Worm (Caenorhabditis elegans) whole organism, young adult: ENCODE data around the gene gst-34.

Experiments used
- F22D6.2 ChIP-seq: sonication (generic microtip); optimal IDR thresholded peaks from 2 replicates; lab custom pipeline; 2016; ENCODE audit warnings: mild to moderate bottlenecking, missing genetic modification characterization, missing compliant biosample characterization
- Y53F4B.3 ChIP-seq: fragments of 200-800 bp; sonication (Bioruptor generic); IDR thresholded peaks from 2 replicates; pipeline ENCODE4 v1.3.6; 2022; ENCODE audit warnings: missing genetic modification reagents, missing genetic modification characterization, missing compliant biosample characterization
- ama-1 ChIP-seq, 3 experiments: fragments of 150-350 bp in 1 of 3; sonication (generic microtip) in 2 of 3; optimal IDR thresholded peaks; 2 replicates each; lab custom pipeline; 2014 to 2018; ENCODE audit warnings: missing biosample characterization in 2 of 3, missing genetic modification characterization in 2 of 3, missing genetic modification reagents in 2 of 3
- bed-1 ChIP-seq: fragments of 200-800 bp; sonication (Bioruptor generic); IDR thresholded peaks from 2 replicates; pipeline ENCODE4 v1.3.6; 2022; ENCODE audit warnings: missing genetic modification reagents, missing genetic modification characterization, missing compliant biosample characterization
- ccch-3 ChIP-seq: fragments of 200-800 bp; sonication (Bioruptor generic); optimal IDR thresholded peaks from 2 replicates; lab custom pipeline; 2018; ENCODE audit warnings: mild to moderate bottlenecking, missing genetic modification characterization, missing compliant biosample characterization
- hlh-12 ChIP-seq: sonication (generic microtip); optimal IDR thresholded peaks from 2 replicates; lab custom pipeline; 2016; ENCODE audit warnings: missing genetic modification characterization, missing compliant biosample characterization
- lin-40 ChIP-seq: sonication (generic microtip); optimal IDR thresholded peaks from 2 replicates; lab custom pipeline; 2016; ENCODE audit warnings: missing genetic modification characterization, mild to moderate bottlenecking, missing compliant biosample characterization, missing genotype, missing genetic modification reagents
- nfya-2 ChIP-seq: fragments of 200-800 bp; sonication (Bioruptor generic); IDR thresholded peaks from 2 replicates; pipeline ENCODE4 v1.3.6; 2022; ENCODE audit warnings: missing genetic modification reagents, missing genetic modification characterization, missing compliant biosample characterization
- pha-4 ChIP-seq: fragments of 150-350 bp; sonication (generic microtip); optimal IDR thresholded peaks from 2 replicates; lab custom pipeline; 2014; ENCODE audit warnings: missing biosample characterization, missing genetic modification reagents, missing genetic modification characterization
- sea-2 ChIP-seq: fragments of 200-800 bp; sonication (Bioruptor generic); IDR thresholded peaks from 2 replicates; pipeline ENCODE4 v1.3.6; 2022; ENCODE audit warnings: missing genetic modification characterization, missing compliant biosample characterization
- unc-130 ChIP-seq: sonication (generic microtip); optimal IDR thresholded peaks from 2 replicates; lab custom pipeline; 2016; ENCODE audit warnings: missing genetic modification reagents, missing genetic modification characterization, missing compliant biosample characterization
- zim-3 ChIP-seq: sonication (generic microtip); optimal IDR thresholded peaks from 2 replicates; lab custom pipeline; 2017; ENCODE audit warnings: mild to moderate bottlenecking, missing genetic modification characterization, moderate library complexity, missing compliant biosample characterization
- ztf-22 ChIP-seq: fragments of 200-800 bp; sonication (Bioruptor generic); optimal IDR thresholded peaks from 2 replicates; lab custom pipeline; 2018; ENCODE audit warnings: mild to moderate bottlenecking, missing genetic modification characterization, moderate library complexity, missing compliant biosample characterization

- no peak for TF ChIP-seq F22D6.2 (tag; lab: Kevin White, UChicago)
- TF ChIP-seq lin-40 (tag; lab: Kevin White, UChicago) = no peak
- no peak for TF ChIP-seq Y53F4B.3 (GFP tag; lab: Robert Waterston, UW)
- no peak for TF ChIP-seq zim-3
- no peak for TF ChIP-seq bed-1 (GFP tag; lab: Robert Waterston, UW)
- no peak for TF ChIP-seq sea-2 (GFP tag; lab: Robert Waterston, UW)
- no peak for TF ChIP-seq pha-4 (tag; lab: Kevin White, UChicago)
- TF ChIP-seq nfya-2 = no peak
- TF ChIP-seq hlh-12 (tag; lab: Kevin White, UChicago) = no peak
- no peak for TF ChIP-seq ztf-22 (GFP tag; lab: Kevin White, UChicago)
- TF ChIP-seq unc-130 = no peak
- no peak for TF ChIP-seq ama-1 (optimal IDR thresholded peaks at IDR 0.05; lab: Kevin White, UChicago)
- TF ChIP-seq ama-1 (GFP tag; optimal IDR thresholded peaks at IDR 0.05; lab: Kevin White, UChicago) = no peak
- no peak for TF ChIP-seq ccch-3
Observed at ce11 chrII:15226186-15226585, 43.1 kb upstream of the gst-34 start.
